Fruit fly (Drosophila melanogaster) whole organism, embryonic: ENCODE measurements around the gene pyd.
A peak's percentile ranks its signal among the peaks of the same experiment; 100 is the strongest.

Experiments used
- Atf6 ChIP-seq: fragments of 200-800 bp; sonication (Bioruptor generic); IDR thresholded peaks from 2 replicates; pipeline ENCODE4 v1.3.6; 2022; ENCODE audit warnings: missing biosample characterization, missing genetic modification characterization
- CG10979 ChIP-seq: fragments of 200-800 bp; sonication (Bioruptor generic); optimal IDR thresholded peaks from 2 replicates; lab custom pipeline; 2018; ENCODE audit warnings: missing biosample characterization, mild to moderate bottlenecking, missing genetic modification characterization, moderate library complexity
- CG11247 ChIP-seq: fragments of 200-800 bp; sonication (Bioruptor generic); IDR thresholded peaks from 2 replicates; pipeline ENCODE4 v1.3.6; 2022; ENCODE audit warnings: missing biosample characterization, missing genetic modification characterization
- CG12391 ChIP-seq: fragments of 200-800 bp; sonication (Bioruptor generic); optimal IDR thresholded peaks from 3 replicates; lab custom pipeline; 2018; ENCODE audit warnings: missing biosample characterization, mild to moderate bottlenecking, missing genetic modification characterization, moderate library complexity
- CG14860 ChIP-seq: fragments of 200-800 bp; sonication (Bioruptor generic); IDR thresholded peaks from 3 replicates; pipeline ENCODE4 v1.3.6; 2022; ENCODE audit warnings: missing biosample characterization, missing genetic modification characterization; ENCODE audit not compliant: partially characterized antibody
- CG17802 ChIP-seq: fragments of 200-800 bp; sonication (Bioruptor generic); optimal IDR thresholded peaks from 2 replicates; lab custom pipeline; 2018; ENCODE audit warnings: missing biosample characterization, mild to moderate bottlenecking, missing genetic modification characterization, moderate library complexity
- CG17829 ChIP-seq: fragments of 200-800 bp; optimal IDR thresholded peaks from 2 replicates; lab custom pipeline; 2019; ENCODE audit warnings: missing biosample characterization, mild to moderate bottlenecking, missing genetic modification characterization, moderate library complexity
- CG30020 ChIP-seq: fragments of 200-800 bp; optimal IDR thresholded peaks from 2 replicates; lab custom pipeline; 2019; ENCODE audit warnings: missing biosample characterization, mild to moderate bottlenecking, missing genetic modification characterization, moderate library complexity
- CG30431 ChIP-seq: fragments of 200-800 bp; sonication (Bioruptor generic); optimal IDR thresholded peaks from 2 replicates; lab custom pipeline; 2017; ENCODE audit warnings: missing biosample characterization, missing genetic modification characterization
- CG32767 ChIP-seq: fragments of 200-800 bp; sonication (Bioruptor generic); IDR thresholded peaks from 2 replicates; pipeline ENCODE4 v1.3.6; 2022; ENCODE audit warnings: missing biosample characterization, missing genetic modification characterization
- CG32772 ChIP-seq: fragments of 200-800 bp; sonication (Bioruptor generic); IDR thresholded peaks from 2 replicates; pipeline ENCODE4 v1.3.6; 2022; ENCODE audit warnings: missing biosample characterization, missing genetic modification characterization
- CG3407 ChIP-seq: fragments of 200-800 bp; sonication (Bioruptor generic); optimal IDR thresholded peaks from 2 replicates; lab custom pipeline; 2018; ENCODE audit warnings: missing biosample characterization, mild to moderate bottlenecking, missing genetic modification characterization
- CG3726 ChIP-seq: fragments of 200-800 bp; sonication (Bioruptor generic); IDR thresholded peaks from 3 replicates; pipeline ENCODE4, ENCODE4 v1.3.6; 2022; ENCODE audit warnings: missing biosample characterization, missing genetic modification characterization
- CG4707 ChIP-seq: fragments of 200-800 bp; sonication (Bioruptor generic); optimal IDR thresholded peaks from 2 replicates; lab custom pipeline; 2018; ENCODE audit warnings: missing biosample characterization, mild to moderate bottlenecking, missing genetic modification characterization, moderate library complexity
- CG7556 ChIP-seq: fragments of 200-800 bp; sonication (Bioruptor generic); optimal IDR thresholded peaks from 2 replicates; lab custom pipeline; 2017; ENCODE audit warnings: missing biosample characterization, mild to moderate bottlenecking, missing genetic modification characterization
- CG8478 ChIP-seq: fragments of >200 bp; optimal IDR thresholded peaks from 2 replicates; lab custom pipeline; 2018
- CG9817 ChIP-seq: fragments of 200-800 bp; sonication (Bioruptor generic); optimal IDR thresholded peaks from 2 replicates; lab custom pipeline; 2018; ENCODE audit warnings: missing biosample characterization, mild to moderate bottlenecking, missing genetic modification characterization, moderate library complexity
- Dbx ChIP-seq: fragments of 200-800 bp; sonication (Bioruptor generic); IDR thresholded peaks from 3 replicates; pipeline ENCODE4 v1.3.6; 2022; ENCODE audit warnings: missing biosample characterization, missing genetic modification characterization
- Doc2 ChIP-seq: fragments of 200-800 bp; sonication (Bioruptor generic); IDR thresholded peaks from 2 replicates; pipeline ENCODE4 v1.3.6; 2022; ENCODE audit warnings: missing biosample characterization, missing genetic modification characterization
- Dp ChIP-seq: fragments of 200-800 bp; sonication (Bioruptor generic); optimal IDR thresholded peaks from 2 replicates; lab custom pipeline; 2018; ENCODE audit warnings: missing biosample characterization, mild to moderate bottlenecking, missing genetic modification characterization, moderate library complexity
- Fer3 ChIP-seq: fragments of 200-800 bp; sonication (Bioruptor generic); optimal IDR thresholded peaks from 2 replicates; lab custom pipeline; 2018; ENCODE audit warnings: missing biosample characterization, mild to moderate bottlenecking, missing genetic modification characterization, moderate library complexity
- GATAe ChIP-seq: fragments of 200-800 bp; sonication (Bioruptor generic); conservative IDR thresholded peaks from 2 replicates; pipeline ENCODE4 v1.3.6; 2022; ENCODE audit warnings: missing biosample characterization, missing genetic modification characterization
- Hey ChIP-seq: fragments of 200-800 bp; sonication (Bioruptor generic); optimal IDR thresholded peaks from 3 replicates; lab custom pipeline; 2018; ENCODE audit warnings: missing biosample characterization, mild to moderate bottlenecking, missing genetic modification characterization
- Lpt ChIP-seq: fragments of >200 bp; optimal IDR thresholded peaks from 2 replicates; lab custom pipeline; 2018; ENCODE audit warnings: missing biosample characterization, missing genetic modification characterization
- MBD-R2 ChIP-seq: fragments of 200-800 bp; sonication (Bioruptor generic); IDR thresholded peaks from 2 replicates; pipeline ENCODE4 v1.3.6; 2022; ENCODE audit warnings: missing biosample characterization, missing genetic modification characterization
- MESR4 ChIP-seq: fragments of 200-800 bp; sonication (Bioruptor generic); optimal IDR thresholded peaks from 2 replicates; lab custom pipeline; 2018; ENCODE audit warnings: missing biosample characterization, mild to moderate bottlenecking, missing genetic modification characterization, moderate library complexity
- Mes4 ChIP-seq: fragments of 200-800 bp; sonication (Bioruptor generic); optimal IDR thresholded peaks from 2 replicates; lab custom pipeline; 2016; ENCODE audit warnings: missing biosample characterization, missing genetic modification characterization
- Oli ChIP-seq: fragments of 200-800 bp; sonication (Bioruptor generic); optimal IDR thresholded peaks from 2 replicates; lab custom pipeline; 2018; ENCODE audit warnings: missing biosample characterization, mild to moderate bottlenecking, missing genetic modification characterization, moderate library complexity
- Usf ChIP-seq: fragments of 200-800 bp; sonication (Bioruptor generic); optimal IDR thresholded peaks from 2 replicates; lab custom pipeline; 2017; ENCODE audit warnings: missing genotype, missing biosample characterization, missing genetic modification characterization
- ash1 ChIP-seq: fragments of 200-800 bp; sonication (Bioruptor generic); optimal IDR thresholded peaks from 2 replicates; lab custom pipeline; 2018; ENCODE audit warnings: missing biosample characterization, mild to moderate bottlenecking, missing genetic modification characterization
- bowl ChIP-seq: fragments of 200-800 bp; sonication (Bioruptor generic); IDR thresholded peaks from 2 replicates; pipeline ENCODE4 v1.3.6; 2022; ENCODE audit warnings: missing biosample characterization, missing genetic modification characterization
- cad ChIP-seq: fragments of >200 bp; optimal IDR thresholded peaks from 2 replicates; lab custom pipeline; 2017; ENCODE audit warnings: missing biosample characterization, missing genetic modification characterization
- cg ChIP-seq: fragments of 200-800 bp; sonication (Bioruptor generic); optimal IDR thresholded peaks from 3 replicates; lab custom pipeline; 2019; ENCODE audit warnings: missing biosample characterization, mild to moderate bottlenecking, missing genetic modification characterization, moderate library complexity
- disco-r ChIP-seq: fragments of 200-800 bp; sonication (Bioruptor generic); optimal IDR thresholded peaks from 2 replicates; lab custom pipeline; 2016; ENCODE audit warnings: missing biosample characterization, missing genetic modification characterization
- dpn ChIP-seq, 2 experiments: fragments of 200-800 bp; sonication (Bioruptor generic); optimal IDR thresholded peaks; 3 replicates each; lab custom pipeline; 2016; ENCODE audit warnings: missing biosample characterization in 2 of 2, missing genetic modification characterization in 2 of 2
- emc ChIP-seq: fragments of 200-800 bp; sonication (Bioruptor generic); optimal IDR thresholded peaks from 2 replicates; lab custom pipeline; 2016; ENCODE audit warnings: missing biosample characterization, missing genetic modification characterization
- exex ChIP-seq: fragments of 200-800 bp; sonication (Bioruptor generic); optimal IDR thresholded peaks from 4 replicates; lab custom pipeline; 2018; ENCODE audit warnings: missing biosample characterization, mild to moderate bottlenecking, missing genetic modification characterization, moderate library complexity
- eyg ChIP-seq: fragments of 200-800 bp; sonication (Bioruptor generic); optimal IDR thresholded peaks from 3 replicates; lab custom pipeline; 2016; ENCODE audit warnings: missing biosample characterization, missing genetic modification characterization
- gt ChIP-seq: fragments of 200-800 bp; sonication (Bioruptor generic); IDR thresholded peaks from 2 replicates; pipeline ENCODE4 v1.3.6; 2022; ENCODE audit warnings: missing biosample characterization, missing genetic modification characterization
- jigr1 ChIP-seq: fragments of 200-800 bp; sonication (Bioruptor generic); IDR thresholded peaks from 3 replicates; pipeline ENCODE4 v1.3.6; 2022; ENCODE audit warnings: missing biosample characterization, missing genetic modification characterization
- jing ChIP-seq: fragments of 200-800 bp; sonication (Bioruptor generic); optimal IDR thresholded peaks from 2 replicates; lab custom pipeline; 2018; ENCODE audit warnings: missing biosample characterization, mild to moderate bottlenecking, missing genetic modification characterization
- ken ChIP-seq: fragments of 200-800 bp; sonication (Bioruptor generic); IDR thresholded peaks from 3 replicates; pipeline ENCODE4 v1.3.6; 2022; ENCODE audit warnings: missing biosample characterization, missing genetic modification characterization
- lov ChIP-seq, 2 experiments: fragments of 200-800 bp in 1 of 2; fragments of >200 bp in 1 of 2; sonication (Bioruptor generic) in 1 of 2; IDR thresholded peaks in 1 of 2; optimal IDR thresholded peaks in 1 of 2; 2 replicates in 1 of 2; 3 replicates in 1 of 2; pipeline versions ENCODE4 v1.3.6 to Lab custom; 2017 to 2022; ENCODE audit warnings: missing biosample characterization in 1 of 2, missing genetic modification characterization in 1 of 2
- nau ChIP-seq: fragments of 200-800 bp; sonication (Bioruptor generic); optimal IDR thresholded peaks from 3 replicates; lab custom pipeline; 2017; ENCODE audit warnings: missing biosample characterization, mild to moderate bottlenecking, missing genetic modification characterization, missing genetic modification reagents
- odd ChIP-seq: fragments of 200-800 bp; sonication (Bioruptor generic); optimal IDR thresholded peaks from 2 replicates; lab custom pipeline; 2017; ENCODE audit warnings: missing biosample characterization, mild to moderate bottlenecking, missing genetic modification characterization
- pum ChIP-seq: fragments of 200-800 bp; sonication (Bioruptor generic); optimal IDR thresholded peaks from 2 replicates; lab custom pipeline; 2016; ENCODE audit warnings: missing biosample characterization, missing genetic modification characterization
- sc ChIP-seq, 3 experiments: fragments of >200 bp in 2 of 3; fragments of 200-800 bp in 1 of 3; sonication (Bioruptor generic) in 1 of 3; optimal IDR thresholded peaks; 2 replicates in 2 of 3; 3 replicates in 1 of 3; lab custom pipeline; 2017; ENCODE audit warnings: mild to moderate bottlenecking in 1 of 3, missing biosample characterization in 1 of 3, missing genetic modification characterization in 1 of 3, missing genetic modification reagents in 1 of 3
- slbo ChIP-seq: fragments of 200-800 bp; sonication (Bioruptor generic); IDR thresholded peaks from 2 replicates; pipeline ENCODE4 v1.3.6; 2022; ENCODE audit warnings: missing biosample characterization, missing genetic modification characterization
- tna ChIP-seq: fragments of 200-800 bp; sonication (Bioruptor generic); IDR thresholded peaks from 2 replicates; pipeline ENCODE4 v1.3.6; 2022; ENCODE audit warnings: missing biosample characterization, missing genetic modification characterization; ENCODE audit not compliant: partially characterized antibody
- zen2 ChIP-seq: fragments of 200-800 bp; sonication (Bioruptor generic); IDR thresholded peaks from 3 replicates; pipeline ENCODE4 v1.3.6; 2022; ENCODE audit warnings: missing biosample characterization, missing genetic modification characterization; ENCODE audit not compliant: partially characterized antibody

The pyd gene

dm6 chr3R:8944866-8945265 lies 13.2 kb upstream of the pyd start, which contains the start of gene CG11964:
TSS of gene CG11964 (minus strand) at chr3R:8945020.
- TF ChIP-seq Dbx (peak; percentile 86), emc (GFP tag; lab: Kevin White, UChicago) (peak; percentile 7), CG32767 (GFP tag; lab: Robert Waterston, UW) (no peak), gt (GFP tag; lab: Robert Waterston, UW) (no peak), MESR4 (GFP tag; lab: Kevin White, UChicago) (peak; percentile 69), CG30431 (no peak), cg (GFP tag; lab: Kevin White, UChicago) (no peak), Usf (GFP tag; lab: Kevin White, UChicago) (no peak), Fer3 (tag; lab: Kevin White, UChicago) (peak; percentile 22), CG14860 (peak; percentile 98), CG9817 (tag; lab: Kevin White, UChicago) (peak; percentile 46), CG8478 (lab: Kevin White, UChicago) (no peak), Oli (tag; lab: Kevin White, UChicago) (no peak), ken (GFP tag; lab: Robert Waterston, UW) (peak; percentile 58; the same call in 1 of the 3 replicates), CG32772 (peak; percentile 29; the same call in 1 of the 2 replicates), jing (GFP tag; lab: Kevin White, UChicago) (no peak), Hey (tag; lab: Kevin White, UChicago) (no peak), ash1 (GFP tag; lab: Kevin White, UChicago) (no peak), nau (GFP tag; lab: Kevin White, UChicago) (no peak), GATAe (GFP tag; lab: Robert Waterston, UW) (0 out of 2 replicates have a peak, but pooled peaks have one; percentile 29), pum (GFP tag; lab: Kevin White, UChicago) (peak; percentile 35), zen2 (peak; percentile 98), exex (tag; lab: Kevin White, UChicago) (no peak), disco-r (GFP tag; lab: Kevin White, UChicago) (no peak), bowl (no peak), CG4707 (GFP tag; lab: Kevin White, UChicago) (no peak), CG10979 (tag; lab: Kevin White, UChicago) (peak; percentile 43), CG7556 (GFP tag; lab: Kevin White, UChicago) (no peak), CG12391 (peak; percentile 74), CG17829 (tag; lab: Kevin White, UChicago) (peak; percentile 93), odd (GFP tag; lab: Kevin White, UChicago) (no peak), Doc2 (GFP tag; lab: Robert Waterston, UW) (no peak), eyg (no peak), lov (optimal IDR thresholded peaks at IDR 0.05; lab: Kevin White, UChicago) (no peak), lov (GFP tag; IDR thresholded peaks at IDR 0.05; lab: Robert Waterston, UW) (no peak), Atf6 (GFP tag; lab: Robert Waterston, UW) (no peak), Lpt (GFP tag; lab: Kevin White, UChicago) (no peak), CG11247 (peak; percentile 25), sc (optimal IDR thresholded peaks at IDR 0.05; lab: Kevin White, UChicago) (no peak), sc (GFP tag; optimal IDR thresholded peaks at IDR 0.05; lab: Kevin White, UChicago) (no peak), Mes4 (GFP tag; lab: Kevin White, UChicago) (no peak), MBD-R2 (GFP tag; lab: Robert Waterston, UW) (peak; percentile 95), CG3726 (GFP tag; lab: Robert Waterston, UW) (no peak), slbo (peak; percentile 84), CG30020 (tag; lab: Kevin White, UChicago) (peak; percentile 28), jigr1 (GFP tag; lab: Robert Waterston, UW) (no peak), tna (GFP tag; lab: Robert Waterston, UW) (peak; percentile 99), Dp (peak; percentile 73), cad (GFP tag; lab: Kevin White, UChicago) (no peak), CG17802 (peak; percentile 76), dpn (GFP tag; optimal IDR thresholded peaks at IDR 0.05; lab: Kevin White, UChicago) (peak; percentile 75 to 76), CG3407 (GFP tag; lab: Kevin White, UChicago) (no peak)
